Fruit fly (Drosophila melanogaster) whole organism, embryonic: ENCODE measurements around the gene CG6891.

Experiments
- CG15601 ChIP-seq: fragments of 200-800 bp; sonication (Bioruptor generic); optimal IDR thresholded peaks from 3 replicates; lab custom pipeline; 2019; ENCODE audit warnings: missing biosample characterization, mild to moderate bottlenecking, missing genetic modification characterization, moderate library complexity
- CG30020 ChIP-seq: fragments of 200-800 bp; optimal IDR thresholded peaks from 2 replicates; lab custom pipeline; 2019; ENCODE audit warnings: missing biosample characterization, mild to moderate bottlenecking, missing genetic modification characterization, moderate library complexity
- tin ChIP-seq: fragments of 200-800 bp; sonication (Bioruptor generic); optimal IDR thresholded peaks from 3 replicates; lab custom pipeline; 2016; ENCODE audit warnings: missing biosample characterization, missing genetic modification characterization

The CG6891 gene

DNA sequence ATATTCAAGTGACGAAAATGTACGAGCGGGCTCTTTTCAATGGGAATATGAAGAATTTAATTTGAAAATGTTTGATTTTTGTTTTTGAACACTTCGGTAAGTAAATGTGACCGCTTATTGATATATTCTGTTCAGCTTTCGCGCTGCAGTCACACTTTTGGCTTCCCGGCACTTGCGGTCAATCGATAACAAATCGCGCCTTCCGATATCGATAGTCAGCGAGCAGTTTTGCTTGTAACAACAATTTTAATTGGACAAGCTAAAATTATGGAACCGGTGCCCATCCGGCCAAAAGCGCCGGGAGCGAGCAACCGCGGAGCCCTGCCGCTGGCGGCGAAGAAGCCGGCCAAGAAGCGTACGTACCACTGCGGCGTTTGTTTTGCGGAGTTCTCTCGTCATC is 55.4 kb downstream of the CG6891 start, which contains the start of gene CG7101 (continued):
- TF ChIP-seq CG30020 (tag; lab: Kevin White, UChicago) (peak; percentile 25), tin (GFP tag; lab: Kevin White, UChicago) (no peak), CG15601 (tag; lab: Kevin White, UChicago) (no peak)
